Fruit fly (Drosophila melanogaster) whole organism, wandering third instar larva: Measurements from ENCODE around the gene spdo.

Experiments used
- Abd-B ChIP-seq: fragments of >200 bp; optimal IDR thresholded peaks from 2 replicates; lab custom pipeline; 2017; ENCODE audit warnings: missing biosample characterization, missing genetic modification characterization
- dmrt93B ChIP-seq: fragments of 200-800 bp; sonication (Bioruptor generic); optimal IDR thresholded peaks from 2 replicates; lab custom pipeline; 2018; ENCODE audit warnings: missing biosample characterization, mild to moderate bottlenecking, missing genetic modification characterization
- fru ChIP-seq: fragments of 200-800 bp; sonication (Bioruptor generic); optimal IDR thresholded peaks from 3 replicates; lab custom pipeline; 2016; ENCODE audit warnings: missing biosample characterization, mild to moderate bottlenecking, missing genetic modification characterization
- h ChIP-seq: fragments of 200-800 bp; sonication (Bioruptor generic); optimal IDR thresholded peaks from 3 replicates; lab custom pipeline; 2016; ENCODE audit warnings: missing biosample characterization, mild to moderate bottlenecking, missing genetic modification characterization
- lola ChIP-seq: fragments of >200 bp; optimal IDR thresholded peaks from 2 replicates; lab custom pipeline; 2017; ENCODE audit warnings: missing biosample characterization, missing genetic modification characterization
- pan ChIP-seq: fragments of >200 bp; optimal IDR thresholded peaks from 2 replicates; lab custom pipeline; 2017
- psq ChIP-seq: fragments of 200-800 bp; sonication (Bioruptor generic); optimal IDR thresholded peaks from 3 replicates; lab custom pipeline; 2017; ENCODE audit warnings: missing biosample characterization, mild to moderate bottlenecking, missing genetic modification characterization, moderate library complexity
- rgr ChIP-seq: fragments of 200-800 bp; sonication (Bioruptor generic); optimal IDR thresholded peaks from 3 replicates; lab custom pipeline; 2016; ENCODE audit warnings: missing biosample characterization, mild to moderate bottlenecking, missing genetic modification characterization
- sage ChIP-seq: fragments of 200-800 bp; sonication (Bioruptor generic); optimal IDR thresholded peaks from 2 replicates; lab custom pipeline; 2016; ENCODE audit warnings: missing biosample characterization, mild to moderate bottlenecking, missing genetic modification characterization

- TF ChIP-seq fru (GFP tag; lab: Kevin White, UChicago), result peak; percentile 50
- no peak for TF ChIP-seq lola (GFP tag; lab: Kevin White, UChicago)
- peak; percentile 15 for TF ChIP-seq dmrt93B
- no peak for TF ChIP-seq sage (GFP tag; lab: Kevin White, UChicago)
- peak; percentile 18 for TF ChIP-seq pan (lab: Kevin White, UChicago)
- TF ChIP-seq Abd-B (GFP tag; lab: Kevin White, UChicago), result no peak
- peak; percentile 69 for TF ChIP-seq h
- TF ChIP-seq rgr (GFP tag; lab: Kevin White, UChicago), result peak; percentile 60
- TF ChIP-seq psq (GFP tag; lab: Kevin White, UChicago), result no peak
These were observed 24.7 kb downstream of the spdo start for dm6 chr3R:30501174-30501573.
